Worm (Caenorhabditis elegans) whole organism, young adult: Measurements from ENCODE around the gene irg-4.

Source experiments
- B0336.3 ChIP-seq: fragments of 200-800 bp; sonication (Bioruptor generic); IDR thresholded peaks from 2 replicates; pipeline ENCODE4 v1.3.6; 2022; ENCODE audit warnings: missing genetic modification characterization, missing compliant biosample characterization
- C06A6.2 ChIP-seq: fragments of 200-800 bp; sonication (Bioruptor generic); conservative IDR thresholded peaks from 2 replicates; pipeline ENCODE4 v1.3.6; 2022; ENCODE audit warnings: missing genetic modification characterization, missing compliant biosample characterization
- F10E7.11 ChIP-seq: sonication (generic microtip); optimal IDR thresholded peaks from 2 replicates; lab custom pipeline; 2017; ENCODE audit warnings: mild to moderate bottlenecking, missing genetic modification characterization, moderate library complexity, missing compliant biosample characterization
- F49E8.2 ChIP-seq: sonication (generic microtip); optimal IDR thresholded peaks from 3 replicates; lab custom pipeline; 2017; ENCODE audit warnings: missing genetic modification characterization, mild to moderate bottlenecking, missing compliant biosample characterization, antibody characterized with exemption, moderate library complexity; ENCODE audit not compliant: insufficient read depth
- F55B11.4 ChIP-seq: sonication (generic microtip); optimal IDR thresholded peaks from 2 replicates; lab custom pipeline; 2016; ENCODE audit warnings: missing compliant biosample characterization, missing genetic modification characterization, borderline replicate concordance; ENCODE audit not compliant: insufficient read depth
- F57A8.1 ChIP-seq: fragments of 200-800 bp; sonication (Bioruptor generic); optimal IDR thresholded peaks from 2 replicates; lab custom pipeline; 2018; ENCODE audit warnings: mild to moderate bottlenecking, missing genetic modification characterization, moderate library complexity, missing compliant biosample characterization
- F57C9.4 ChIP-seq: sonication (generic microtip); optimal IDR thresholded peaks from 2 replicates; lab custom pipeline; 2017; ENCODE audit warnings: mild to moderate bottlenecking, missing genetic modification characterization, missing compliant biosample characterization
- K11D2.4 ChIP-seq: fragments of 200-800 bp; sonication (Bioruptor generic); IDR thresholded peaks from 2 replicates; pipeline ENCODE4 v1.3.6; 2022; ENCODE audit warnings: missing genetic modification reagents, missing genetic modification characterization, missing compliant biosample characterization
- Y67H2A.10 ChIP-seq: fragments of 200-800 bp; sonication (Bioruptor generic); conservative IDR thresholded peaks from 2 replicates; pipeline ENCODE4 v1.3.6; 2022; ENCODE audit warnings: missing genetic modification reagents, missing genetic modification characterization, missing compliant biosample characterization
- Y95B8A.8 ChIP-seq: fragments of 200-800 bp; sonication (Bioruptor generic); IDR thresholded peaks from 2 replicates; pipeline ENCODE4 v1.3.6; 2022; ENCODE audit warnings: missing genetic modification reagents, missing genetic modification characterization, missing compliant biosample characterization
- atf-7 ChIP-seq: sonication (generic microtip); optimal IDR thresholded peaks from 2 replicates; lab custom pipeline; 2017; ENCODE audit warnings: mild to moderate bottlenecking, missing genetic modification characterization, missing compliant biosample characterization
- attf-6 ChIP-seq: fragments of 200-800 bp; sonication (Bioruptor generic); IDR thresholded peaks from 2 replicates; pipeline ENCODE4 v1.3.6; 2022; ENCODE audit warnings: missing genetic modification reagents, missing genetic modification characterization, missing compliant biosample characterization
- bed-2 ChIP-seq: fragments of 200-800 bp; sonication (Bioruptor generic); IDR thresholded peaks from 2 replicates; pipeline ENCODE4 v1.3.6; 2022; ENCODE audit warnings: missing genetic modification reagents, missing genetic modification characterization, missing compliant biosample characterization
- ccch-3 ChIP-seq: fragments of 200-800 bp; sonication (Bioruptor generic); optimal IDR thresholded peaks from 2 replicates; lab custom pipeline; 2018; ENCODE audit warnings: mild to moderate bottlenecking, missing genetic modification characterization, missing compliant biosample characterization
- cebp-1 ChIP-seq, 2 experiments: fragments of 200-800 bp in 1 of 2; sonication (Bioruptor generic) in 1 of 2; sonication (generic microtip) in 1 of 2; IDR thresholded peaks in 1 of 2; optimal IDR thresholded peaks in 1 of 2; 2 replicates each; pipeline versions ENCODE4 v1.3.6 to Lab custom; 2017 to 2022; ENCODE audit warnings: missing compliant biosample characterization in 2 of 2, missing genetic modification characterization in 2 of 2, mild to moderate bottlenecking in 1 of 2, missing genetic modification reagents in 1 of 2, moderate library complexity in 1 of 2
- ceh-27 ChIP-seq: fragments of 200-800 bp; sonication (Bioruptor generic); optimal IDR thresholded peaks from 2 replicates; lab custom pipeline; 2018; ENCODE audit warnings: mild to moderate bottlenecking, missing genetic modification characterization, moderate library complexity, missing compliant biosample characterization
- ceh-79 ChIP-seq: sonication (generic microtip); optimal IDR thresholded peaks from 2 replicates; lab custom pipeline; 2017; ENCODE audit warnings: mild to moderate bottlenecking, missing genetic modification characterization, missing compliant biosample characterization
- die-1 ChIP-seq: sonication (generic microtip); optimal IDR thresholded peaks from 2 replicates; lab custom pipeline; 2016; ENCODE audit warnings: missing genotype, mild to moderate bottlenecking, missing genetic modification characterization, missing compliant biosample characterization
- dox-1 ChIP-seq: fragments of 200-800 bp; sonication (Bioruptor generic); IDR thresholded peaks from 2 replicates; pipeline ENCODE4 v1.3.6; 2022; ENCODE audit warnings: missing genetic modification reagents, missing genetic modification characterization, missing compliant biosample characterization
- dpl-1 ChIP-seq: fragments of 150-350 bp; optimal IDR thresholded peaks from 2 replicates; lab custom pipeline; 2014; ENCODE audit warnings: missing biosample characterization, missing genetic modification reagents, missing genetic modification characterization
- efl-1 ChIP-seq: fragments of 150-350 bp; optimal IDR thresholded peaks from 2 replicates; lab custom pipeline; 2014; ENCODE audit warnings: missing biosample characterization, missing genetic modification reagents, missing genetic modification characterization
- egl-18 ChIP-seq: fragments of 200-800 bp; sonication (Bioruptor generic); IDR thresholded peaks from 2 replicates; pipeline ENCODE4 v1.3.6; 2022; ENCODE audit warnings: missing genetic modification reagents, missing genetic modification characterization, missing compliant biosample characterization
- egrh-3 ChIP-seq: fragments of 200-800 bp; sonication (Bioruptor generic); IDR thresholded peaks from 2 replicates; pipeline ENCODE4 v1.3.6; 2022; ENCODE audit warnings: missing genetic modification reagents, missing genetic modification characterization, missing compliant biosample characterization
- ekl-4 ChIP-seq: fragments of 200-800 bp; sonication (Bioruptor generic); IDR thresholded peaks from 2 replicates; pipeline ENCODE4 v1.3.6; 2022; ENCODE audit warnings: missing genetic modification reagents, missing genetic modification characterization, missing compliant biosample characterization
- ets-4 ChIP-seq: fragments of 200-800 bp; sonication (Bioruptor generic); optimal IDR thresholded peaks from 2 replicates; lab custom pipeline; 2018; ENCODE audit warnings: mild to moderate bottlenecking, missing genetic modification characterization, missing compliant biosample characterization
- gei-17 ChIP-seq: fragments of 200-800 bp; sonication (Bioruptor generic); optimal IDR thresholded peaks from 2 replicates; lab custom pipeline; 2018; ENCODE audit warnings: mild to moderate bottlenecking, missing genetic modification characterization, missing compliant biosample characterization
- him-1 ChIP-seq: sonication (generic microtip); optimal IDR thresholded peaks from 2 replicates; lab custom pipeline; 2016; ENCODE audit warnings: missing genotype, missing genetic modification reagents, missing genetic modification characterization, missing compliant biosample characterization
- hsf-1 ChIP-seq: fragments of 200-800 bp; sonication (Bioruptor generic); IDR thresholded peaks from 2 replicates; pipeline ENCODE4 v1.3.6; 2022; ENCODE audit warnings: missing genetic modification reagents, missing genetic modification characterization, missing compliant biosample characterization
- let-526 ChIP-seq: fragments of 200-800 bp; sonication (Bioruptor generic); IDR thresholded peaks from 2 replicates; pipeline ENCODE4 v1.3.6; 2022; ENCODE audit warnings: missing genetic modification reagents, missing genetic modification characterization, missing compliant biosample characterization
- let-607 ChIP-seq, 2 experiments: fragments of 200-800 bp in 1 of 2; sonication (Bioruptor generic) in 1 of 2; sonication (generic microtip) in 1 of 2; optimal IDR thresholded peaks; 2 replicates each; lab custom pipeline; 2016 to 2018; ENCODE audit warnings: mild to moderate bottlenecking in 2 of 2, missing compliant biosample characterization in 2 of 2, missing genetic modification characterization in 2 of 2, moderate library complexity in 2 of 2, missing genotype in 1 of 2
- lin-40 ChIP-seq: sonication (generic microtip); optimal IDR thresholded peaks from 2 replicates; lab custom pipeline; 2016; ENCODE audit warnings: missing genetic modification characterization, mild to moderate bottlenecking, missing compliant biosample characterization, missing genotype, missing genetic modification reagents
- lin-54 ChIP-seq: fragments of 200-800 bp; sonication (Bioruptor generic); optimal IDR thresholded peaks from 2 replicates; lab custom pipeline; 2018; ENCODE audit warnings: mild to moderate bottlenecking, missing genetic modification characterization, missing compliant biosample characterization
- madf-8 ChIP-seq: fragments of 200-800 bp; sonication (Bioruptor generic); conservative IDR thresholded peaks from 2 replicates; pipeline ENCODE4 v1.3.6; 2022; ENCODE audit warnings: missing genetic modification reagents, missing genetic modification characterization, missing compliant biosample characterization
- mxl-1 ChIP-seq: sonication (generic microtip); optimal IDR thresholded peaks from 2 replicates; lab custom pipeline; 2016; ENCODE audit warnings: missing genetic modification characterization, missing compliant biosample characterization
- nfya-2 ChIP-seq: fragments of 200-800 bp; sonication (Bioruptor generic); IDR thresholded peaks from 2 replicates; pipeline ENCODE4 v1.3.6; 2022; ENCODE audit warnings: missing genetic modification reagents, missing genetic modification characterization, missing compliant biosample characterization
- nfyb-1 ChIP-seq: fragments of 200-800 bp; sonication (Bioruptor generic); IDR thresholded peaks from 2 replicates; pipeline ENCODE4 v1.3.6; 2022; ENCODE audit warnings: missing genetic modification reagents, missing genetic modification characterization, missing compliant biosample characterization
- pbrm-1 ChIP-seq: fragments of 200-800 bp; sonication (Bioruptor generic); IDR thresholded peaks from 2 replicates; pipeline ENCODE4 v1.3.6; 2022; ENCODE audit warnings: missing genetic modification reagents, missing genetic modification characterization, missing compliant biosample characterization
- rcor-1 ChIP-seq: fragments of 200-800 bp; sonication (Bioruptor generic); IDR thresholded peaks from 2 replicates; pipeline ENCODE4 v1.3.6; 2022; ENCODE audit warnings: missing genetic modification reagents, missing genetic modification characterization, missing compliant biosample characterization
- repo-1 ChIP-seq: sonication (generic microtip); optimal IDR thresholded peaks from 2 replicates; lab custom pipeline; 2017; ENCODE audit warnings: mild to moderate bottlenecking, missing genetic modification characterization, missing compliant biosample characterization
- rpc-1 ChIP-seq, 2 experiments: fragments of 150-350 bp in 1 of 2; sonication (generic microtip) in 1 of 2; optimal IDR thresholded peaks; 2 replicates each; lab custom pipeline; 2014 to 2018; ENCODE audit warnings: missing biosample characterization in 1 of 2, missing genetic modification characterization in 1 of 2, missing genetic modification reagents in 1 of 2, missing genotype in 1 of 2
- sptf-2 ChIP-seq: fragments of 200-800 bp; sonication (Bioruptor generic); optimal IDR thresholded peaks from 2 replicates; lab custom pipeline; 2018; ENCODE audit warnings: mild to moderate bottlenecking, missing genetic modification characterization, missing compliant biosample characterization
- tbp1 ChIP-seq: fragments of 200-800 bp; sonication (Bioruptor generic); optimal IDR thresholded peaks from 2 replicates; lab custom pipeline; 2018; ENCODE audit warnings: mild to moderate bottlenecking, missing genetic modification characterization, missing compliant biosample characterization
- tbx-9 ChIP-seq: sonication (generic microtip); optimal IDR thresholded peaks from 2 replicates; lab custom pipeline; 2016; ENCODE audit warnings: borderline replicate concordance, missing genetic modification characterization, inconsistent platforms, missing compliant biosample characterization
- unc-130 ChIP-seq: sonication (generic microtip); optimal IDR thresholded peaks from 2 replicates; lab custom pipeline; 2016; ENCODE audit warnings: missing genetic modification reagents, missing genetic modification characterization, missing compliant biosample characterization
- zfh-2 ChIP-seq: fragments of 200-800 bp; sonication (Bioruptor generic); conservative IDR thresholded peaks from 2 replicates; pipeline ENCODE4 v1.3.6; 2022; ENCODE audit warnings: missing genetic modification reagents, missing genetic modification characterization, missing compliant biosample characterization
- ztf-3 ChIP-seq: fragments of 200-800 bp; sonication (Bioruptor generic); optimal IDR thresholded peaks from 2 replicates; lab custom pipeline; 2018; ENCODE audit warnings: mild to moderate bottlenecking, missing genetic modification characterization, missing compliant biosample characterization

irg-4 gene

ce11 chrIV:12417536-12418195 lies 18.0 kb upstream of the irg-4 start, which contains the start of gene F08G5.3 (continued):
- TF ChIP-seq zfh-2 (GFP tag; lab: Robert Waterston, UW): no peak
- peak; percentile 77 for TF ChIP-seq pbrm-1
- no peak for TF ChIP-seq bed-2
- no peak for TF ChIP-seq B0336.3 (GFP tag; lab: Robert Waterston, UW)
- peak; percentile 88 for TF ChIP-seq him-1
- peak; percentile 57; the same call in 1 of the 2 replicates for TF ChIP-seq hsf-1 (GFP tag; lab: Robert Waterston, UW)
- TF ChIP-seq sptf-2 (GFP tag; lab: Kevin White, UChicago): no peak
- no peak for TF ChIP-seq F55B11.4
- TF ChIP-seq ets-4 (GFP tag; lab: Kevin White, UChicago): no peak
- TF ChIP-seq egl-18: 0 out of 2 replicates have a peak, but pooled peaks have one; percentile 9
- TF ChIP-seq F49E8.2: peak; percentile 36
- peak; percentile 9 for TF ChIP-seq dpl-1
- no peak for TF ChIP-seq nfya-2 (GFP tag; lab: Robert Waterston, UW)
- no peak for TF ChIP-seq F57C9.4
- TF ChIP-seq rpc-1 (optimal IDR thresholded peaks at IDR 0.05; lab: Kevin White, UChicago): peak; percentile 95
- peak; percentile 95 for TF ChIP-seq rpc-1 (tag; optimal IDR thresholded peaks at IDR 0.05; lab: Kevin White, UChicago)
- no peak; the same call in 1 of the 2 replicates for TF ChIP-seq madf-8 (GFP tag; lab: Robert Waterston, UW)
- peak; percentile 60 for TF ChIP-seq lin-54 (GFP tag; lab: Kevin White, UChicago)
- TF ChIP-seq attf-6: peak; percentile 75
- peak; percentile 27 for TF ChIP-seq ceh-79 (tag; lab: Kevin White, UChicago)
- peak; percentile 84 for TF ChIP-seq nfyb-1 (GFP tag; lab: Robert Waterston, UW)
- no peak for TF ChIP-seq tbx-9 (tag; lab: Kevin White, UChicago)
- 0 out of 2 replicates have a peak, but pooled peaks have one; percentile 21 for TF ChIP-seq C06A6.2 (GFP tag; lab: Robert Waterston, UW)
- TF ChIP-seq F10E7.11 (tag; lab: Kevin White, UChicago): no peak
- TF ChIP-seq rcor-1 (GFP tag; lab: Robert Waterston, UW): peak; percentile 22; the same call in 1 of the 2 replicates
- no peak for TF ChIP-seq atf-7 (tag; lab: Kevin White, UChicago)
- TF ChIP-seq ccch-3: no peak
- TF ChIP-seq ztf-3 (GFP tag; lab: Kevin White, UChicago): no peak
- TF ChIP-seq let-607 (tag; optimal IDR thresholded peaks at IDR 0.05; lab: Kevin White, UChicago): peak in 1 of 2 experiments; percentile 29
- TF ChIP-seq let-526 (GFP tag; lab: Robert Waterston, UW): no peak
- no peak for TF ChIP-seq F57A8.1 (GFP tag; lab: Kevin White, UChicago)
- TF ChIP-seq repo-1 (tag; lab: Kevin White, UChicago): peak; percentile 24
- peak; percentile 49 for TF ChIP-seq egrh-3
- peak; percentile 46 for TF ChIP-seq ceh-27 (GFP tag; lab: Kevin White, UChicago)
- TF ChIP-seq dox-1: peak; percentile 74
- TF ChIP-seq tbp1: peak; percentile 94
- peak; percentile 34 for TF ChIP-seq unc-130 (GFP tag; lab: Kevin White, UChicago)
- peak; percentile 70 for TF ChIP-seq cebp-1 (GFP tag; IDR thresholded peaks at IDR 0.05; lab: Robert Waterston, UW)
- peak; percentile 85 for TF ChIP-seq cebp-1 (tag; optimal IDR thresholded peaks at IDR 0.05; lab: Kevin White, UChicago)
- no peak for TF ChIP-seq efl-1 (GFP tag; lab: Kevin White, UChicago)
- TF ChIP-seq K11D2.4 (GFP tag; lab: Robert Waterston, UW): no peak
- TF ChIP-seq Y67H2A.10: no peak
- 0 out of 2 replicates have a peak, but pooled peaks have one; percentile 46 for TF ChIP-seq ekl-4 (GFP tag; lab: Robert Waterston, UW)
- peak; percentile 58 for TF ChIP-seq lin-40 (tag; lab: Kevin White, UChicago)
- TF ChIP-seq die-1 (tag; lab: Kevin White, UChicago): peak; percentile 89
- peak; percentile 45 for TF ChIP-seq mxl-1 (tag; lab: Kevin White, UChicago)
- no peak for TF ChIP-seq Y95B8A.8 (GFP tag; lab: Robert Waterston, UW)
- no peak for TF ChIP-seq gei-17
